Fruit fly (Drosophila melanogaster): ENCODE measurements around the gene Dredd.

- TF ChIP-seq N (GFP tag; optimal IDR thresholded peaks at IDR 0.05) = no peak
- TF ChIP-seq sage (GFP tag; optimal IDR thresholded peaks at IDR 0.05) = no peak
- no peak for TF ChIP-seq tai (GFP tag; optimal IDR thresholded peaks at IDR 0.05)
- TF ChIP-seq Myc (optimal IDR thresholded peaks at IDR 0.05) = peak; percentile 20
- no peak for TF ChIP-seq jim (GFP tag; optimal IDR thresholded peaks at IDR 0.05)
- no peak for TF ChIP-seq pan (optimal IDR thresholded peaks at IDR 0.05)
- no peak for TF ChIP-seq OdsH (GFP tag; optimal IDR thresholded peaks at IDR 0.05)
- no peak for TF ChIP-seq lola (GFP tag; optimal IDR thresholded peaks at IDR 0.05)
- TF ChIP-seq ey (GFP tag; optimal IDR thresholded peaks at IDR 0.05) = no peak
- TF ChIP-seq psq (GFP tag; optimal IDR thresholded peaks at IDR 0.05) = no peak
- no peak for TF ChIP-seq Hr78 (GFP tag; optimal IDR thresholded peaks at IDR 0.05)
- TF ChIP-seq Sp1 (GFP tag; optimal IDR thresholded peaks at IDR 0.05) = no peak
Measured at dm6 chrX:658021-658420, 22.7 kb upstream of the Dredd start.

Measured in whole organism, wandering third instar larva.